Worm (Caenorhabditis elegans) whole organism, mixed stage, embryonic: Measurements from ENCODE around the gene nra-4.

Source experiments
- M03D4.4 ChIP-seq: sonication (generic microtip); optimal IDR thresholded peaks from 2 replicates; lab custom pipeline; 2017; ENCODE audit warnings: mild to moderate bottlenecking, missing genetic modification characterization, missing compliant biosample characterization
- bed-3 ChIP-seq: fragments of 200-800 bp; sonication (Bioruptor generic); optimal IDR thresholded peaks from 3 replicates; lab custom pipeline; 2018; ENCODE audit warnings: mild to moderate bottlenecking, missing genetic modification characterization, moderate library complexity, missing compliant biosample characterization
- blmp-1 ChIP-seq: fragments of 150-350 bp; optimal IDR thresholded peaks from 2 replicates; lab custom pipeline; 2014; ENCODE audit warnings: missing biosample characterization, missing genetic modification characterization
- ceh-39 ChIP-seq: fragments of 150-350 bp; optimal IDR thresholded peaks from 2 replicates; lab custom pipeline; 2014; ENCODE audit warnings: missing biosample characterization, missing genetic modification characterization
- ceh-43 ChIP-seq: fragments of 200-800 bp; sonication (Bioruptor generic); optimal IDR thresholded peaks from 2 replicates; lab custom pipeline; 2018; ENCODE audit warnings: mild to moderate bottlenecking, missing genetic modification characterization, moderate library complexity, missing compliant biosample characterization
- ceh-83 ChIP-seq: fragments of 200-800 bp; sonication (Bioruptor generic); optimal IDR thresholded peaks from 2 replicates; lab custom pipeline; 2018; ENCODE audit warnings: mild to moderate bottlenecking, missing genetic modification characterization, missing compliant biosample characterization
- ces-1 ChIP-seq: fragments of 150-350 bp; optimal IDR thresholded peaks from 2 replicates; lab custom pipeline; 2014; ENCODE audit warnings: missing biosample characterization, missing genetic modification reagents, missing genetic modification characterization
- cnd-1 ChIP-seq: fragments of 200-800 bp; sonication (Bioruptor generic); optimal IDR thresholded peaks from 2 replicates; lab custom pipeline; 2018; ENCODE audit warnings: mild to moderate bottlenecking, missing genetic modification characterization, missing compliant biosample characterization
- drap-1 ChIP-seq: fragments of 200-800 bp; sonication (Bioruptor generic); optimal IDR thresholded peaks from 3 replicates; lab custom pipeline; 2018; ENCODE audit warnings: mild to moderate bottlenecking, missing genetic modification characterization, missing compliant biosample characterization
- elt-1 ChIP-seq: sonication (generic microtip); optimal IDR thresholded peaks from 2 replicates; lab custom pipeline; 2017; ENCODE audit warnings: missing genetic modification characterization, mild to moderate bottlenecking, missing compliant biosample characterization, antibody characterized with exemption, moderate library complexity, borderline replicate concordance; ENCODE audit not compliant: insufficient read depth
- elt-3 ChIP-seq: fragments of 150-350 bp; optimal IDR thresholded peaks from 2 replicates; lab custom pipeline; 2014; ENCODE audit warnings: missing biosample characterization, missing genetic modification characterization
- flh-1 ChIP-seq: fragments of 200-800 bp; sonication (Bioruptor generic); optimal IDR thresholded peaks from 2 replicates; lab custom pipeline; 2018; ENCODE audit warnings: mild to moderate bottlenecking, missing genetic modification characterization, moderate library complexity, missing compliant biosample characterization
- ham-2 ChIP-seq: fragments of 200-800 bp; sonication (Bioruptor generic); optimal IDR thresholded peaks from 2 replicates; lab custom pipeline; 2018; ENCODE audit warnings: mild to moderate bottlenecking, missing genetic modification characterization, missing compliant biosample characterization
- hlh-1 ChIP-seq: fragments of 150-350 bp; optimal IDR thresholded peaks from 2 replicates; lab custom pipeline; 2014; ENCODE audit warnings: missing biosample characterization, missing genetic modification reagents, missing genetic modification characterization
- lin-13 ChIP-seq: fragments of 150-350 bp; optimal IDR thresholded peaks from 2 replicates; lab custom pipeline; 2014; ENCODE audit warnings: missing biosample characterization, missing genetic modification characterization
- lin-32 ChIP-seq: fragments of 200-800 bp; sonication (Bioruptor generic); optimal IDR thresholded peaks from 2 replicates; lab custom pipeline; 2018; ENCODE audit warnings: mild to moderate bottlenecking, missing genetic modification characterization, missing compliant biosample characterization
- lsy-2 ChIP-seq: fragments of 150-350 bp; optimal IDR thresholded peaks from 2 replicates; lab custom pipeline; 2014; ENCODE audit warnings: missing biosample characterization, missing genetic modification characterization
- mab-5 ChIP-seq: fragments of 150-350 bp; optimal IDR thresholded peaks from 2 replicates; lab custom pipeline; 2014; ENCODE audit warnings: missing biosample characterization, missing genetic modification characterization
- mep-1 ChIP-seq: fragments of 150-350 bp; optimal IDR thresholded peaks from 2 replicates; lab custom pipeline; 2017; ENCODE audit warnings: missing biosample characterization, missing genetic modification reagents, missing genetic modification characterization, inconsistent platforms
- mls-2 ChIP-seq: sonication (generic microtip); optimal IDR thresholded peaks from 2 replicates; lab custom pipeline; 2016; ENCODE audit warnings: mild to moderate bottlenecking, missing genetic modification characterization, moderate library complexity, missing compliant biosample characterization
- nhr-12 ChIP-seq: fragments of 150-350 bp; optimal IDR thresholded peaks from 2 replicates; lab custom pipeline; 2014; ENCODE audit warnings: missing biosample characterization, missing genetic modification characterization
- nhr-2 ChIP-seq: fragments of 150-350 bp; optimal IDR thresholded peaks from 2 replicates; lab custom pipeline; 2014; ENCODE audit warnings: missing biosample characterization, missing genetic modification characterization
- nhr-237 ChIP-seq: fragments of 150-350 bp; optimal IDR thresholded peaks from 2 replicates; lab custom pipeline; 2014; ENCODE audit warnings: missing biosample characterization, missing genetic modification characterization
- nhr-28 ChIP-seq: fragments of 150-350 bp; optimal IDR thresholded peaks from 2 replicates; lab custom pipeline; 2014; ENCODE audit warnings: missing biosample characterization, missing genetic modification characterization
- nhr-76 ChIP-seq: sonication (generic microtip); optimal IDR thresholded peaks from 2 replicates; lab custom pipeline; 2017; ENCODE audit warnings: missing biosample characterization, missing genetic modification characterization
- pha-4 ChIP-seq: fragments of 150-350 bp; optimal IDR thresholded peaks from 2 replicates; lab custom pipeline; 2018; ENCODE audit warnings: missing biosample characterization, missing genetic modification reagents, missing genetic modification characterization
- sem-2 ChIP-seq: fragments of 200-800 bp; sonication (Bioruptor generic); optimal IDR thresholded peaks from 2 replicates; lab custom pipeline; 2018; ENCODE audit warnings: mild to moderate bottlenecking, missing genetic modification characterization, missing compliant biosample characterization
- snpc-4 ChIP-seq: fragments of 150-350 bp; optimal IDR thresholded peaks from 2 replicates; lab custom pipeline; 2014; ENCODE audit warnings: missing biosample characterization, missing genetic modification characterization
- sptf-1 ChIP-seq: sonication (generic microtip); optimal IDR thresholded peaks from 2 replicates; lab custom pipeline; 2017; ENCODE audit warnings: mild to moderate bottlenecking, missing genetic modification characterization, moderate library complexity, missing compliant biosample characterization
- tbx-8 ChIP-seq: fragments of 200-800 bp; sonication (Bioruptor generic); optimal IDR thresholded peaks from 2 replicates; lab custom pipeline; 2018; ENCODE audit warnings: mild to moderate bottlenecking, missing genetic modification characterization, moderate library complexity, missing compliant biosample characterization
- unc-120 ChIP-seq: sonication (generic microtip); optimal IDR thresholded peaks from 2 replicates; lab custom pipeline; 2017; ENCODE audit warnings: missing genetic modification characterization, missing compliant biosample characterization; ENCODE audit not compliant: poor library complexity, severe bottlenecking
- unc-39 ChIP-seq: fragments of 150-350 bp; optimal IDR thresholded peaks from 2 replicates; lab custom pipeline; 2014; ENCODE audit warnings: missing biosample characterization, missing genetic modification characterization
- unc-62 ChIP-seq: fragments of 150-350 bp; optimal IDR thresholded peaks from 2 replicates; lab custom pipeline; 2014; ENCODE audit warnings: missing biosample characterization, missing genetic modification reagents, missing genetic modification characterization
- zip-8 ChIP-seq: fragments of 150-350 bp; optimal IDR thresholded peaks from 2 replicates; lab custom pipeline; 2014; ENCODE audit warnings: missing biosample characterization, missing genetic modification characterization
- ztf-11 ChIP-seq: fragments of 150-350 bp; optimal IDR thresholded peaks from 2 replicates; lab custom pipeline; 2014; ENCODE audit warnings: missing biosample characterization, missing genetic modification characterization

nra-4 gene

ce11 chrV:1013637-1014036 lies 34.7 kb downstream of the nra-4 start:
- no peak for TF ChIP-seq nhr-76
- TF ChIP-seq ceh-83, result no peak
- TF ChIP-seq mab-5, result no peak
- TF ChIP-seq, all 35 proteins: peak for 0

DNA sequence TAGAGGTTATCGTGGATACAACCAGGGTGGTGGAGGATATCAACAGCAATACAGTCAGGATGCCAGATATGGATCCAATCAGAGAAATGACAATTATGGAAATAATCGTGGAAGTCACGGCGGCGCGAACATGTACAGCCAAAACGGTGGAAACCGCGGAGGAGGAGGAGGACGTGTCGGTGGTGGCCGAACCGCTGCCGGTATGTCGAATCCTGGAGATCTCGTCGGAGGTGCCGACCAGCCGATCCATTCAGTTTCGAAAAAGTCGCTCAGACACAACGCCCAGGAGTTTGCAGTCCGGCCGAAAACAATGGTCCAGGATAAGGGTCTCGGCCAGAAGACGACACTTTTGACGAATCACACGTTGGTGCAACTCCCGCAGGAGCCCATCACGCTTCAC lies 39.3 kb downstream of the nra-4 start:
- no peak for TF ChIP-seq lin-13 (tag; lab: Kevin White, UChicago)
- no peak for TF ChIP-seq elt-1 (tag; lab: Kevin White, UChicago)
- TF ChIP-seq ztf-11 (tag; lab: Kevin White, UChicago), result no peak
- TF ChIP-seq ceh-83, result no peak
- no peak for TF ChIP-seq drap-1 (GFP tag; lab: Kevin White, UChicago)
- TF ChIP-seq nhr-2 (tag; lab: Kevin White, UChicago), result no peak
- no peak for TF ChIP-seq ces-1 (GFP tag; lab: Kevin White, UChicago)
- no peak for TF ChIP-seq ham-2 (GFP tag; lab: Kevin White, UChicago)
- no peak for TF ChIP-seq pha-4 (tag; lab: Kevin White, UChicago)
- TF ChIP-seq hlh-1 (tag; lab: Kevin White, UChicago), result no peak
- TF ChIP-seq nhr-12 (tag; lab: Kevin White, UChicago), result no peak
- no peak for TF ChIP-seq mls-2 (tag; lab: Kevin White, UChicago)
- TF ChIP-seq nhr-76, result no peak

ce11 chrV:1008503-1008902 lies 39.9 kb downstream of the nra-4 start, which contains the start of gene ergo-1:
TSS of gene ergo-1 (plus strand) at chrV:1008803.
- no peak for TF ChIP-seq cnd-1 (tag; lab: Kevin White, UChicago)
- TF ChIP-seq elt-1 (tag; lab: Kevin White, UChicago), result no peak
- no peak for TF ChIP-seq lin-13 (tag; lab: Kevin White, UChicago)
- no peak for TF ChIP-seq nhr-237
- TF ChIP-seq nhr-12 (tag; lab: Kevin White, UChicago), result no peak
- TF ChIP-seq unc-39 (tag; lab: Kevin White, UChicago), result no peak
- no peak for TF ChIP-seq ceh-39 (tag; lab: Kevin White, UChicago)
- TF ChIP-seq snpc-4 (tag; lab: Kevin White, UChicago), result no peak
- TF ChIP-seq ces-1 (GFP tag; lab: Kevin White, UChicago), result no peak

- TF ChIP-seq lsy-2 (tag; lab: Kevin White, UChicago) (no peak), drap-1 (GFP tag; lab: Kevin White, UChicago) (no peak), flh-1 (no peak), ceh-83 (no peak), hlh-1 (tag; lab: Kevin White, UChicago) (no peak), nhr-12 (tag; lab: Kevin White, UChicago) (no peak), snpc-4 (tag; lab: Kevin White, UChicago) (no peak), nhr-2 (tag; lab: Kevin White, UChicago) (no peak), ceh-39 (tag; lab: Kevin White, UChicago) (no peak), mep-1 (no peak), cnd-1 (tag; lab: Kevin White, UChicago) (no peak), nhr-28 (tag; lab: Kevin White, UChicago) (no peak), lin-13 (tag; lab: Kevin White, UChicago) (no peak), elt-3 (tag; lab: Kevin White, UChicago) (no peak), bed-3 (GFP tag; lab: Kevin White, UChicago) (no peak), nhr-237 (no peak), unc-120 (no peak), tbx-8 (GFP tag; lab: Kevin White, UChicago) (no peak), zip-8 (tag; lab: Kevin White, UChicago) (no peak)
These were observed 42.5 kb downstream of the nra-4 start for ce11 chrV:1005877-1006276.

DNA sequence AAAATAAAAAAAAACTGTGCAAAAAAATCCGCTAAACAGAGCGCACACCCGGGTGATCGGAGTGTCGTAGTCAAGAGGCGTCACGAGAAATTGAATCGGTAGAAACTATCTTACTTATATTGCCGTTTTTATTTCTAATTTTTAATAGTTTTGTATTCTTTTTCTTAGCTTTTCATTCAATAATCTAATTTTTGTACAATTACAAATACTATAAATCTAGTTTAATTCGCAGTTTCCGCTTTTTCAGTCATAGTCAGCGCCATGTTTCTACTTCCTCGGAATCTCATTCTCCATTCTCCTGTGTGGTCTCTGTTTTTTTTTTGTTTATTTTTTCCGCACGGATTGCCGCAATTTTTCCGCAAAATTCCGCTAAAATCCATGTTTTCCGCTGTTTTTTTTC lies 44.6 kb downstream of the nra-4 start:
- peak; percentile 65 for TF ChIP-seq mep-1
- TF ChIP-seq nhr-28 (tag; lab: Kevin White, UChicago), result no peak
- TF ChIP-seq pha-4 (tag; lab: Kevin White, UChicago), result no peak
- no peak for TF ChIP-seq nhr-76
- no peak for TF ChIP-seq nhr-2 (tag; lab: Kevin White, UChicago)
- TF ChIP-seq tbx-8 (GFP tag; lab: Kevin White, UChicago), result no peak
- TF ChIP-seq snpc-4 (tag; lab: Kevin White, UChicago), result no peak
- TF ChIP-seq ceh-39 (tag; lab: Kevin White, UChicago), result no peak
- peak; percentile 45 for TF ChIP-seq cnd-1 (tag; lab: Kevin White, UChicago)
- peak; percentile 77 for TF ChIP-seq sptf-1
- TF ChIP-seq ceh-43 (GFP tag; lab: Kevin White, UChicago), result no peak
- no peak for TF ChIP-seq hlh-1 (tag; lab: Kevin White, UChicago)
- TF ChIP-seq elt-3 (tag; lab: Kevin White, UChicago), result no peak
- no peak for TF ChIP-seq unc-62
- no peak for TF ChIP-seq unc-39 (tag; lab: Kevin White, UChicago)
- TF ChIP-seq zip-8 (tag; lab: Kevin White, UChicago), result no peak
- no peak for TF ChIP-seq ham-2 (GFP tag; lab: Kevin White, UChicago)
- no peak for TF ChIP-seq flh-1
- TF ChIP-seq mab-5, result no peak
- peak; percentile 56 for TF ChIP-seq M03D4.4 (tag; lab: Kevin White, UChicago)
- TF ChIP-seq unc-120, result no peak
- peak; percentile 27 for TF ChIP-seq drap-1 (GFP tag; lab: Kevin White, UChicago)
- peak; percentile 54 for TF ChIP-seq bed-3 (GFP tag; lab: Kevin White, UChicago)
- peak; percentile 37 for TF ChIP-seq sem-2 (GFP tag; lab: Kevin White, UChicago)
- peak; percentile 79 for TF ChIP-seq ceh-83
- no peak for TF ChIP-seq nhr-12 (tag; lab: Kevin White, UChicago)
- TF ChIP-seq ces-1 (GFP tag; lab: Kevin White, UChicago), result peak; percentile 59
- peak; percentile 22 for TF ChIP-seq lin-13 (tag; lab: Kevin White, UChicago)
- TF ChIP-seq elt-1 (tag; lab: Kevin White, UChicago), result no peak
- TF ChIP-seq blmp-1, result no peak
- TF ChIP-seq ztf-11 (tag; lab: Kevin White, UChicago), result no peak
- TF ChIP-seq mls-2 (tag; lab: Kevin White, UChicago), result peak; percentile 64
- peak; percentile 45 for TF ChIP-seq lsy-2 (tag; lab: Kevin White, UChicago)
- TF ChIP-seq nhr-237, result peak; percentile 64
- peak; percentile 55 for TF ChIP-seq lin-32 (GFP tag; lab: Kevin White, UChicago)
- TF ChIP-seq, all 35 proteins: peak for 14
